Worm (Caenorhabditis elegans): ENCODE results near the gene col-36.
A peak's percentile ranks its signal among the peaks of the same experiment; 100 is the strongest.

The col-36 gene

ce11 chrII:7151969-7152631 lies 16.5 kb downstream of the col-36 start, which contains the start of gene fust-1 (continued):
- TF ChIP-seq lin-13 (GFP tag; optimal IDR thresholded peaks at IDR 0.05) (peak; percentile 94), C16A3.4 (tag; optimal IDR thresholded peaks at IDR 0.05) (peak; percentile 96), unc-30 (tag; optimal IDR thresholded peaks at IDR 0.05) (no peak), elt-2 (tag; optimal IDR thresholded peaks at IDR 0.05) (peak; percentile 93), hpl-2 (GFP tag; optimal IDR thresholded peaks at IDR 0.05) (peak; percentile 86)

- no peak for TF ChIP-seq zip-4 (GFP tag; optimal IDR thresholded peaks at IDR 0.05)
- TF ChIP-seq nhr-28 (tag; optimal IDR thresholded peaks at IDR 0.05): no peak
- TF ChIP-seq pag-3 (tag; optimal IDR thresholded peaks at IDR 0.05; ENCODE audit: borderline replicate concordance, insufficient read depth): no peak
- TF ChIP-seq ceh-90 (tag; optimal IDR thresholded peaks at IDR 0.05): no peak
- no peak for TF ChIP-seq nhr-90 (tag; optimal IDR thresholded peaks at IDR 0.05; ENCODE audit: poor library complexity)
- no peak for TF ChIP-seq mef-2 (tag; optimal IDR thresholded peaks at IDR 0.05)
- no peak for TF ChIP-seq egl-27 (tag; optimal IDR thresholded peaks at IDR 0.05)
- TF ChIP-seq C04F5.9 (tag; optimal IDR thresholded peaks at IDR 0.05): no peak
- no peak for TF ChIP-seq isw-1 (GFP tag; IDR thresholded peaks at IDR 0.05)
- TF ChIP-seq sptf-1 (tag; optimal IDR thresholded peaks at IDR 0.05): no peak
- TF ChIP-seq snpc-4 (tag; optimal IDR thresholded peaks at IDR 0.05): no peak
- TF ChIP-seq nhr-20 (tag; optimal IDR thresholded peaks at IDR 0.05): no peak
- no peak for TF ChIP-seq nhr-85 (tag)
- TF ChIP-seq nhr-77 (tag; optimal IDR thresholded peaks at IDR 0.05): no peak
- TF ChIP-seq sup-37 (GFP tag; optimal IDR thresholded peaks at IDR 0.05): no peak
- TF ChIP-seq nhr-76 (tag; optimal IDR thresholded peaks at IDR 0.05): no peak
- no peak for TF ChIP-seq lin-15B (tag; optimal IDR thresholded peaks at IDR 0.05)
Observed at ce11 chrII:7148099-7148498, 20.5 kb downstream of the col-36 start, which contains the start of gene T07F8.1. TSS of gene T07F8.1 (plus strand) at chrII:7148399.

ce11 chrII:7147550-7147949 lies 21.1 kb downstream of the col-36 start:
- no peak for TF ChIP-seq ceh-8 (GFP tag; optimal IDR thresholded peaks at IDR 0.05)
- TF ChIP-seq elt-2 (tag; optimal IDR thresholded peaks at IDR 0.05): no peak
- TF ChIP-seq lin-14 (GFP tag; optimal IDR thresholded peaks at IDR 0.05): peak; percentile 50
- peak; percentile 56 for TF ChIP-seq nhr-20 (tag; optimal IDR thresholded peaks at IDR 0.05)
- peak; percentile 5 for TF ChIP-seq egl-13 (tag; optimal IDR thresholded peaks at IDR 0.05)
- TF ChIP-seq ama-1 (optimal IDR thresholded peaks at IDR 0.05): no peak
- peak; percentile 67 for TF ChIP-seq nhr-85 (tag)
- TF ChIP-seq snu-23 (GFP tag; optimal IDR thresholded peaks at IDR 0.05): peak; percentile 48
- no peak for TF ChIP-seq nhr-237 (tag; optimal IDR thresholded peaks at IDR 0.05)
- TF ChIP-seq lin-35 (GFP tag; optimal IDR thresholded peaks at IDR 0.05): peak in 1 of 2 experiments; percentile 82
- TF ChIP-seq swsn-7 (tag; optimal IDR thresholded peaks at IDR 0.05): peak; percentile 23
- TF ChIP-seq efl-1 (optimal IDR thresholded peaks at IDR 0.05): peak; percentile 74 to 93
- TF ChIP-seq efl-1 (GFP tag; optimal IDR thresholded peaks at IDR 0.05 in 1 of 2): peak; percentile 75 to 93
- TF ChIP-seq nhr-84 (tag; optimal IDR thresholded peaks at IDR 0.05): no peak
- TF ChIP-seq snpc-4 (tag; optimal IDR thresholded peaks at IDR 0.05): peak; percentile 14
- TF ChIP-seq F16B12.6 (tag; optimal IDR thresholded peaks at IDR 0.05): peak; percentile 62
- peak; percentile 55 for TF ChIP-seq nhr-47 (tag; optimal IDR thresholded peaks at IDR 0.05)
- peak; percentile 42 to 67 (median 65) for TF ChIP-seq dpl-1 (GFP tag; optimal IDR thresholded peaks at IDR 0.05)
- TF ChIP-seq nhr-71 (tag; optimal IDR thresholded peaks at IDR 0.05): peak; percentile 63
- peak; percentile 19 for TF ChIP-seq xbp-1 (tag; optimal IDR thresholded peaks at IDR 0.05)
- peak; percentile 51 for TF ChIP-seq dsc-1 (tag; optimal IDR thresholded peaks at IDR 0.05)
- peak; percentile 75 to 86 for TF ChIP-seq lsy-2 (tag; optimal IDR thresholded peaks at IDR 0.05)
- peak; percentile 11 for TF ChIP-seq irx-1 (tag; optimal IDR thresholded peaks at IDR 0.05)
- no peak for TF ChIP-seq mdl-1 (tag; optimal IDR thresholded peaks at IDR 0.05)
- peak; percentile 30; the same call in 1 of the 2 replicates for TF ChIP-seq nhr-19 (GFP tag; conservative IDR thresholded peaks at IDR 0.05)
- peak; percentile 5 for TF ChIP-seq lin-15B (tag; optimal IDR thresholded peaks at IDR 0.05)
- TF ChIP-seq hpl-2 (GFP tag; optimal IDR thresholded peaks at IDR 0.05): peak; percentile 82
- peak; percentile 22 for TF ChIP-seq mep-1 (tag; optimal IDR thresholded peaks at IDR 0.05)
